Worm (Caenorhabditis elegans) whole organism, L2 larva: ENCODE measurements around the gene flp-19.

Experiments
- C34F6.9 ChIP-seq: fragments of 150-350 bp; optimal IDR thresholded peaks from 2 replicates; lab custom pipeline; 2014; ENCODE audit warnings: missing biosample characterization, missing genetic modification characterization
- F13H6.1 ChIP-seq: sonication (generic microtip); optimal IDR thresholded peaks from 2 replicates; lab custom pipeline; 2016; ENCODE audit warnings: missing genetic modification characterization, missing compliant biosample characterization
- R02D3.7 ChIP-seq: fragments of 150-350 bp; optimal IDR thresholded peaks from 2 replicates; lab custom pipeline; 2014; ENCODE audit warnings: missing biosample characterization, missing genetic modification characterization
- Y55F3AM.14 ChIP-seq: fragments of 200-800 bp; sonication (Bioruptor generic); optimal IDR thresholded peaks from 2 replicates; lab custom pipeline; 2018; ENCODE audit warnings: mild to moderate bottlenecking, missing genetic modification characterization, missing compliant biosample characterization
- ZK546.5 ChIP-seq: sonication (generic microtip); optimal IDR thresholded peaks from 2 replicates; lab custom pipeline; 2017; ENCODE audit warnings: missing biosample characterization, missing genetic modification characterization
- alr-1 ChIP-seq: fragments of 150-350 bp; optimal IDR thresholded peaks from 2 replicates; lab custom pipeline; 2014; ENCODE audit warnings: missing biosample characterization, missing genetic modification characterization
- aly-2 ChIP-seq: fragments of 150-350 bp; optimal IDR thresholded peaks from 2 replicates; lab custom pipeline; 2014; ENCODE audit warnings: missing biosample characterization, missing genetic modification characterization
- ama-1 ChIP-seq: fragments of 150-350 bp; optimal IDR thresholded peaks from 2 replicates; lab custom pipeline; 2018; ENCODE audit warnings: inconsistent platforms
- blmp-1 ChIP-seq: sonication (generic microtip); optimal IDR thresholded peaks from 2 replicates; lab custom pipeline; 2017; ENCODE audit warnings: missing genetic modification characterization, mild to moderate bottlenecking, missing compliant biosample characterization, antibody characterized with exemption, moderate library complexity; ENCODE audit not compliant: insufficient read depth
- ceh-82 ChIP-seq: fragments of 150-350 bp; optimal IDR thresholded peaks from 2 replicates; lab custom pipeline; 2014; ENCODE audit warnings: missing biosample characterization, missing genetic modification characterization
- crh-2 ChIP-seq: sonication (generic microtip); optimal IDR thresholded peaks from 2 replicates; lab custom pipeline; 2017; ENCODE audit warnings: missing biosample characterization, missing genetic modification characterization
- dmd-4 ChIP-seq: sonication (generic microtip); optimal IDR thresholded peaks from 2 replicates; lab custom pipeline; 2017; ENCODE audit warnings: missing biosample characterization, missing genetic modification characterization
- egl-27 ChIP-seq: sonication (generic microtip); optimal IDR thresholded peaks from 3 replicates; lab custom pipeline; 2017; ENCODE audit warnings: missing biosample characterization, missing genetic modification reagents, missing genetic modification characterization
- fos-1 ChIP-seq: fragments of 150-350 bp; optimal IDR thresholded peaks from 2 replicates; lab custom pipeline; 2014; ENCODE audit warnings: missing biosample characterization, missing genetic modification characterization
- gmeb-1 ChIP-seq: fragments of 150-350 bp; optimal IDR thresholded peaks from 2 replicates; lab custom pipeline; 2014; ENCODE audit warnings: missing biosample characterization, missing genetic modification characterization
- lin-11 ChIP-seq: fragments of 150-350 bp; sonication (generic microtip); optimal IDR thresholded peaks from 2 replicates; lab custom pipeline; 2014; ENCODE audit warnings: missing biosample characterization, missing genetic modification characterization, inconsistent platforms, mixed read lengths
- lin-13 ChIP-seq: fragments of 150-350 bp; optimal IDR thresholded peaks from 2 replicates; lab custom pipeline; 2014; ENCODE audit warnings: missing biosample characterization, missing genetic modification reagents, missing genetic modification characterization
- lin-39 ChIP-seq: fragments of 150-350 bp; optimal IDR thresholded peaks from 2 replicates; lab custom pipeline; 2014; ENCODE audit warnings: missing biosample characterization, missing genetic modification reagents, missing genetic modification characterization
- lsy-2 ChIP-seq, 2 experiments: fragments of 150-350 bp in 1 of 2; sonication (generic microtip) in 1 of 2; optimal IDR thresholded peaks; 2 replicates each; lab custom pipeline; 2014 to 2017; ENCODE audit warnings: missing biosample characterization in 2 of 2, missing genetic modification characterization in 2 of 2
- mab-5 ChIP-seq: fragments of 150-350 bp; optimal IDR thresholded peaks from 2 replicates; lab custom pipeline; 2014; ENCODE audit warnings: missing biosample characterization, missing genetic modification characterization
- mbf-1 ChIP-seq: sonication (generic microtip); optimal IDR thresholded peaks from 2 replicates; lab custom pipeline; 2017; ENCODE audit warnings: missing biosample characterization, missing genetic modification characterization
- mdl-1 ChIP-seq, 2 experiments: fragments of 150-350 bp in 1 of 2; sonication (generic microtip) in 1 of 2; optimal IDR thresholded peaks; 2 replicates each; lab custom pipeline; 2017; ENCODE audit warnings: missing biosample characterization in 2 of 2, missing genetic modification characterization in 2 of 2
- nhr-10 ChIP-seq: sonication (generic microtip); optimal IDR thresholded peaks from 2 replicates; lab custom pipeline; 2017; ENCODE audit warnings: missing biosample characterization, missing genetic modification characterization
- nhr-12 ChIP-seq: fragments of 150-350 bp; optimal IDR thresholded peaks from 2 replicates; lab custom pipeline; 2014; ENCODE audit warnings: missing biosample characterization, missing genetic modification characterization
- nhr-129 ChIP-seq: fragments of 150-350 bp; optimal IDR thresholded peaks from 2 replicates; lab custom pipeline; 2014; ENCODE audit warnings: missing biosample characterization, missing genetic modification characterization
- nhr-23 ChIP-seq: fragments of 150-350 bp; optimal IDR thresholded peaks from 2 replicates; lab custom pipeline; 2014; ENCODE audit warnings: missing biosample characterization, missing genetic modification reagents, missing genetic modification characterization
- nhr-237 ChIP-seq: fragments of 150-350 bp; optimal IDR thresholded peaks from 2 replicates; lab custom pipeline; 2014; ENCODE audit warnings: missing biosample characterization, missing genetic modification characterization
- nhr-6 ChIP-seq: fragments of 150-350 bp; optimal IDR thresholded peaks from 2 replicates; lab custom pipeline; 2014; ENCODE audit warnings: missing biosample characterization, missing genetic modification characterization
- nhr-77 ChIP-seq: fragments of 150-350 bp; optimal IDR thresholded peaks from 2 replicates; lab custom pipeline; 2014; ENCODE audit warnings: missing biosample characterization, missing genetic modification characterization
- peb-1 ChIP-seq: fragments of 150-350 bp; optimal IDR thresholded peaks from 2 replicates; lab custom pipeline; 2014; ENCODE audit warnings: missing biosample characterization, missing genetic modification characterization
- sem-4 ChIP-seq: fragments of 150-350 bp; optimal IDR thresholded peaks from 2 replicates; lab custom pipeline; 2014; ENCODE audit warnings: missing biosample characterization, missing genetic modification reagents, missing genetic modification characterization
- skn-1 ChIP-seq: sonication (generic microtip); optimal IDR thresholded peaks from 2 replicates; lab custom pipeline; 2017; ENCODE audit warnings: missing biosample characterization, missing genetic modification characterization
- sma-3 ChIP-seq: sonication (generic microtip); optimal IDR thresholded peaks from 2 replicates; lab custom pipeline; 2016; ENCODE audit warnings: missing genetic modification reagents, missing genetic modification characterization, missing compliant biosample characterization
- sma-9 ChIP-seq, 2 experiments: fragments of 150-350 bp in 1 of 2; sonication (generic microtip) in 1 of 2; optimal IDR thresholded peaks; 2 replicates each; lab custom pipeline; 2014 to 2016; ENCODE audit warnings: missing genetic modification characterization in 2 of 2, mild to moderate bottlenecking in 1 of 2, missing biosample characterization in 1 of 2, missing compliant biosample characterization in 1 of 2, missing genetic modification reagents in 1 of 2, moderate library complexity in 1 of 2
- unc-39 ChIP-seq: fragments of 150-350 bp; optimal IDR thresholded peaks from 2 replicates; lab custom pipeline; 2014; ENCODE audit warnings: missing biosample characterization, missing genetic modification characterization
- unc-55 ChIP-seq: fragments of 150-350 bp; sonication (generic microtip); optimal IDR thresholded peaks from 3 replicates; lab custom pipeline; 2014; ENCODE audit warnings: missing biosample characterization, missing genetic modification reagents, missing genetic modification characterization
- unc-62 ChIP-seq: fragments of 150-350 bp; optimal IDR thresholded peaks from 2 replicates; lab custom pipeline; 2014; ENCODE audit warnings: missing biosample characterization, missing genetic modification reagents, missing genetic modification characterization
- zag-1 ChIP-seq: fragments of 150-350 bp; optimal IDR thresholded peaks from 2 replicates; lab custom pipeline; 2014; ENCODE audit warnings: missing biosample characterization, missing genetic modification characterization
- ztf-1 ChIP-seq: fragments of 200-800 bp; sonication (Bioruptor generic); conservative IDR thresholded peaks from 2 replicates; pipeline ENCODE4 v1.3.6; 2022; ENCODE audit warnings: missing genetic modification characterization, missing compliant biosample characterization
- ztf-11 ChIP-seq: sonication (generic microtip); optimal IDR thresholded peaks from 2 replicates; lab custom pipeline; 2017; ENCODE audit warnings: missing biosample characterization, missing genetic modification characterization
- ztf-4 ChIP-seq: fragments of 150-350 bp; optimal IDR thresholded peaks from 2 replicates; lab custom pipeline; 2014; ENCODE audit warnings: missing biosample characterization, missing genetic modification characterization

Gene flp-19

DNA sequence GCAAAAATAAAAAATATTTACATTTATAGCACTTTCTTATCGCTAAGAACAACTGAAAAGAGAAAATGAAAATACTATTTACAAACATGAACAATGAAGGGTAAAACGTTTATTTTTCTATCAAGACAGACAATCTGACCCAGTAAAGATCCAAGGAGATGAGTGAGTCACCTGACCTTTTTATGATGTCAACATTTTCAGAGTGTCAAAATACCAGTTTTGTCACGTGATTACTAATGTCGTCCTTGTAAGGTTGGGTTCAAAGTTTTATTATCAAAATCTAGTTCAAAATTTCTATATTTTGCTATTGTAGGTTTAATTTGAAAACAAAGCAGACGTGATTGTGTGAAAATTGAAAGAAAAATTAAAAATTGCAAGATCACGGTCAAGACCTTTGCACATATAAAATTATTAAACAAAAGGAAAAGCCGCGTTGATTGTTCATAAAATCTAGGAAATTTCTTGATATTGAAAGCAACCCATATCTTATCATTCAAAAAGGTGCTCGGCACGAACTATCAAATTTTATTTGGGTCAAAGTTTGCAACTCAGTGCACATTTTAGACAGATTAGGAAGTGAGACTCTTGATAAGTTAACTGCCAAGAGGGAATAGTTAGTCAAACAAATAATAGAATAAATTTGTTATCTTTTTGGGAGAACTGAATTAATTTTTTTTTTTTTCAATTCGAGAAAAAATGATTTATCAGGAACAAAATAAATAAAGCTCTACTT is 25.7 kb downstream of the flp-19 start (continued):
- TF ChIP-seq C34F6.9 (tag; lab: Kevin White, UChicago) (no peak), sem-4 (tag; lab: Kevin White, UChicago) (no peak)

DNA sequence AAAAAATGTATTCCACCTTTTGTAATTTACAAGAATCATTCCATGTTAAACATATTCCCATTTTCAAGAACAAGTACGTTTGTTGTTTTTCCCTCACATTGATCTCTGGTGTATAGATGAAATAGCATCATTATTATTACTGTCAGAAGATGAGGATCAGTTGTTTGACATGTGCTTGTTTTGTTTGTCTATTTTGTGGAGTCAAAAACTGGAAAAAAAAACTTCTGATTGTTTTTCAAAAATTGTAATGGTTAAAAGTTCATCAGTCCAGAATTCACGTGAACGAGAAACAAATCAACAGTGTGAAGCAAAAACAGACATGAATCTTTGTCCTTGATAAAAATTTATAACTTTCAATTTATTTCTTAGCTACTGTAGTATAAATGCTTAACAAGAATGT is 26.5 kb downstream of the flp-19 start:
- TF ChIP-seq alr-1 = no peak
- no peak for TF ChIP-seq unc-39 (tag; lab: Kevin White, UChicago)
- no peak for TF ChIP-seq ztf-11
- no peak for TF ChIP-seq lin-11 (tag; lab: Kevin White, UChicago)
- TF ChIP-seq unc-55 (GFP tag; lab: Kevin White, UChicago) = no peak

- TF ChIP-seq blmp-1 = no peak
- peak; percentile 8 for TF ChIP-seq fos-1
These were observed 27.4 kb downstream of the flp-19 start for ce11 chrX:10631873-10632272.

ce11 chrX:10635608-10636007 is 31.1 kb downstream of the flp-19 start, which contains the start of gene daf-12:
daf-12 (plus strand) TSS chrX:10635908.
- TF ChIP-seq lin-13 (GFP tag; lab: Kevin White, UChicago) (no peak), crh-2 (no peak), unc-62 (GFP tag; lab: Kevin White, UChicago) (no peak)

DNA sequence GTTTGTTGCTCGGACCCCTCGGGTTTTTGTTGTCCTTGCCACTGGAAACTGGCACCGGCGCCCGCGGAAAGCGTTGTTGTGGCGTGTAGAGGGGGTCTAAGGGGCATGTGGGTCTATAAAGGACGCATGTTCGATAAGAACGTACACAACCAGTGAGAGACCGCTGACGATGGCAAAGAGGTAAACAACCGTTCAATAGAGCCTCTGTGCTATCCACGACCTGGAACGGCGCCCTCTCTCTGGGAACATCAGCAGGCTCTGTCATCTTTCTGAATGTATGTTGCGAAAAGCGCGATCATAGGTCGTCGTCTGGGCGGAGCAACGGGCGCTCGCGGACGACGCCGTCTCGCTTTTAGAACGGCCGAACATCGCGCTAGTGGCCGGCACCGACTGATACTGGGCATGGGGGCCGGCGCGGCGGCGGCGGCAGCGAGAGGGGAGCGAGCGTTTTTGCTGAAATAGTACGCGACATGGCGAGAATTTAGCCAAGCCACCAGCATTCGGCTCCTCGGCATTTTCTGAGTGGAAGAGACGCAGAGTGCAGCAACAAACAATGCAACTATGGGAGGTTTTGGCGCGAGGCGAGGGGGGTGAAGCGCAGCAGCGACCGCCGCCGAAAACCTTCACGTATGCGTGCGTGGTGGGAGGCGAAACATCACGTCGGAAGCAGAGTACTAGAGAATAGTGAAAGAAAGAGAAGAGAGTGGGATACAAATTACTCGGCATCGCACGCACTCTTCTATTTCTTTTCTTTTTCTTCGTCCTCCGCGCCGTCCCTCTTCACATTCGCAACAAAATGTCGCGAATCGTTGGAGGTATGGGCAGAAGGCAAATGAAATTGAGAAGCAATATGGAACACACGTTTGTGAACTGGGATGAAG is 32.8 kb downstream of the flp-19 start:
- TF ChIP-seq aly-2 = no peak
- TF ChIP-seq peb-1 (tag; lab: Kevin White, UChicago) = peak; percentile 43
- TF ChIP-seq ama-1 = peak; percentile 36
- peak; percentile 49 for TF ChIP-seq ceh-82 (tag; lab: Kevin White, UChicago)
- peak; percentile 80 to 85 for TF ChIP-seq mdl-1 (tag; optimal IDR thresholded peaks at IDR 0.05; lab: Kevin White, UChicago)
- peak; percentile 87 for TF ChIP-seq sem-4 (tag; lab: Kevin White, UChicago)
- peak; percentile 53 for TF ChIP-seq ztf-4
- TF ChIP-seq unc-55 (GFP tag; lab: Kevin White, UChicago) = peak; percentile 86
- TF ChIP-seq sma-9 (GFP tag; optimal IDR thresholded peaks at IDR 0.05; lab: Kevin White, UChicago) = peak; percentile 90
- no peak for TF ChIP-seq sma-9 (tag; optimal IDR thresholded peaks at IDR 0.05; lab: Kevin White, UChicago)
- peak; percentile 61 for TF ChIP-seq sma-3 (GFP tag; lab: Kevin White, UChicago)
- TF ChIP-seq C34F6.9 (tag; lab: Kevin White, UChicago) = peak; percentile 73
- TF ChIP-seq nhr-237 = peak; percentile 55
- peak; percentile 61 for TF ChIP-seq lin-13 (GFP tag; lab: Kevin White, UChicago)
- TF ChIP-seq R02D3.7 (tag; lab: Kevin White, UChicago) = no peak
- peak; percentile 23 for TF ChIP-seq nhr-6 (tag; lab: Kevin White, UChicago)
- TF ChIP-seq lsy-2 (tag; optimal IDR thresholded peaks at IDR 0.05; lab: Kevin White, UChicago) = peak; percentile 22 to 76
- peak; percentile 49 for TF ChIP-seq ztf-11
- peak; percentile 29 for TF ChIP-seq nhr-77 (tag; lab: Kevin White, UChicago)
- no peak for TF ChIP-seq ztf-1 (GFP tag; lab: Robert Waterston, UW)
- no peak for TF ChIP-seq nhr-10 (tag; lab: Kevin White, UChicago)
- TF ChIP-seq F13H6.1 (tag; lab: Kevin White, UChicago) = peak; percentile 98
- TF ChIP-seq alr-1 = no peak
- TF ChIP-seq nhr-12 (tag; lab: Kevin White, UChicago) = no peak
- no peak for TF ChIP-seq skn-1 (tag; lab: Kevin White, UChicago)
- TF ChIP-seq ZK546.5 (tag; lab: Kevin White, UChicago) = no peak
- TF ChIP-seq nhr-129 = peak; percentile 81
- peak; percentile 35 for TF ChIP-seq gmeb-1 (tag; lab: Kevin White, UChicago)
- TF ChIP-seq mbf-1 (tag; lab: Kevin White, UChicago) = no peak
- peak; percentile 86 for TF ChIP-seq zag-1
- TF ChIP-seq lin-11 (tag; lab: Kevin White, UChicago) = peak; percentile 83
- peak; percentile 72 for TF ChIP-seq fos-1
- no peak for TF ChIP-seq unc-62 (GFP tag; lab: Kevin White, UChicago)
- TF ChIP-seq Y55F3AM.14 (GFP tag; lab: Kevin White, UChicago) = peak; percentile 78
- peak; percentile 69 for TF ChIP-seq mab-5 (tag; lab: Kevin White, UChicago)
- TF ChIP-seq lin-39 = no peak
- TF ChIP-seq blmp-1 = peak; percentile 90
- no peak for TF ChIP-seq dmd-4 (tag; lab: Kevin White, UChicago)
- TF ChIP-seq nhr-23 (tag; lab: Kevin White, UChicago) = no peak
- peak; percentile 87 for TF ChIP-seq egl-27 (tag; lab: Kevin White, UChicago)
